Worm (Caenorhabditis elegans): ENCODE data around the gene F58H1.3.

DNA sequence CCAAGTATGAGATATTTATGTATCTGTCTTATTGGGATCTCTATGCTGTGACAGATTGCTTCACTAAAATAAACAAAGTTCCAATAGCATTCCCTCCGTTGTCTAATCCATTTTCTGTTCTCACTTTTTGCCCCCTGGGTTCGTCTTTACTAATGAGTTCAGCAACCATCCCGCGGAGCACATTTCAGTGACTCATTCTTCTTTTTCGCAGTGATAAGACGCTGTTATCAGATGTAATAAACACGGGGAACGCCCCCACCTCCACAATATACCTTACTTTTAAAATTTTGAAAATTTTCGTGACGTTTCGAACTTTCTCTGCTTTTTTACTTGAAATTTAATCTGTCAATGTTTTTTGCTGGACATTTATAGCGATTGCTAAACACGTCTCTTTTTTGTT lies 33.7 kb upstream of the F58H1.3 start:
- TF ChIP-seq lin-11 (tag; optimal IDR thresholded peaks at IDR 0.05) (no peak), elt-3 (tag; optimal IDR thresholded peaks at IDR 0.05) (no peak), elt-1 (tag; optimal IDR thresholded peaks at IDR 0.05) (no peak), snpc-4 (tag; optimal IDR thresholded peaks at IDR 0.05) (no peak), ama-1 (optimal IDR thresholded peaks at IDR 0.05) (no peak), aly-2 (tag; optimal IDR thresholded peaks at IDR 0.05) (no peak), ceh-16 (tag; optimal IDR thresholded peaks at IDR 0.05) (no peak), egl-27 (tag; optimal IDR thresholded peaks at IDR 0.05) (no peak), unc-62 (GFP tag; optimal IDR thresholded peaks at IDR 0.05) (no peak), lin-39 (tag; optimal IDR thresholded peaks at IDR 0.05) (no peak)

Measured in whole organism, L2 larva.